Fruit fly (Drosophila melanogaster): ENCODE results near the gene Mur89F.
A peak's percentile ranks its signal among the peaks of the same experiment; 100 is the strongest.

Mur89F gene

DNA sequence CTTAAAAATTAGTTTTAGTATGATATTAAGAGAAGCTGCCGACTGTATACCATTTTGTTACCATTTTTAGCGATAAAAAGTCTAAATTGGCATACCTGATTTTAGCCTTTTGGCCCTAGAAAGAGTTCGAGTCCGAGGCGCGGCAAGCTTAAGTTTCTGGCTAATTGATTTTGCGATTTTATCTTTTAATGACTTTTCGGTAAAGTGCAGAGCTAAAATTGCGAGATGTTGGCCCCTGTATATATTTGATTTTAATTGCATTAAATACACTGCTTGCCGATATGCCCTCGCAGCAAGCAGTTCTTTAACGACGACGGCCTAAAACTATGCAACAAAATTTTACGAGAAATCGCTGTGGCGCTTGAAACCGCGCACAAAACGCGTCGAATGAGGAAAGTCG lies 29.6 kb upstream of the Mur89F start (continued):
- TF ChIP-seq CG6813 (GFP tag; optimal IDR thresholded peaks at IDR 0.05) (no peak), CG14710 (tag; optimal IDR thresholded peaks at IDR 0.05) (no peak), B-H1 (GFP tag; IDR thresholded peaks at IDR 0.05) (no peak), lab (GFP tag; optimal IDR thresholded peaks at IDR 0.05) (no peak), pum (GFP tag; optimal IDR thresholded peaks at IDR 0.05) (no peak), Bgb (GFP tag; IDR thresholded peaks at IDR 0.05; ENCODE audit: partially characterized antibody) (peak; percentile 28; the same call in 1 of the 2 replicates), Dip2 (GFP tag; IDR thresholded peaks at IDR 0.05) (no peak), CG10654 (GFP tag; optimal IDR thresholded peaks at IDR 0.05) (peak; percentile 32), sqz (GFP tag; optimal IDR thresholded peaks at IDR 0.05) (no peak), H15 (GFP tag; IDR thresholded peaks at IDR 0.05) (peak; percentile 20; the same call in 1 of the 3 replicates), mirr (GFP tag; optimal IDR thresholded peaks at IDR 0.05) (no peak), Lhr (GFP tag; optimal IDR thresholded peaks at IDR 0.05) (no peak), CG17912 (GFP tag; optimal IDR thresholded peaks at IDR 0.05) (no peak), fd64A (GFP tag; optimal IDR thresholded peaks at IDR 0.05) (no peak), ab (GFP tag; optimal IDR thresholded peaks at IDR 0.05) (no peak), kni (GFP tag; optimal IDR thresholded peaks at IDR 0.05) (no peak), Asciz (GFP tag; optimal IDR thresholded peaks at IDR 0.05) (no peak), sens-2 (GFP tag; IDR thresholded peaks at IDR 0.05) (no peak), fru (optimal IDR thresholded peaks at IDR 0.05) (no peak), CG4328 (GFP tag; optimal IDR thresholded peaks at IDR 0.05) (no peak), CG4404 (GFP tag; IDR thresholded peaks at IDR 0.05) (no peak), CG15696 (tag; optimal IDR thresholded peaks at IDR 0.05) (no peak), CG10209 (GFP tag; optimal IDR thresholded peaks at IDR 0.05) (peak; percentile 32), Oli (tag; optimal IDR thresholded peaks at IDR 0.05) (peak; percentile 36), pho (GFP tag; optimal IDR thresholded peaks at IDR 0.05) (no peak), yki (optimal IDR thresholded peaks at IDR 0.05) (no peak), da (GFP tag; optimal IDR thresholded peaks at IDR 0.05) (no peak), eve (GFP tag; optimal IDR thresholded peaks at IDR 0.05) (no peak), C15 (GFP tag; IDR thresholded peaks at IDR 0.05) (no peak), dan (GFP tag; IDR thresholded peaks at IDR 0.05) (no peak), CG8388 (GFP tag; optimal IDR thresholded peaks at IDR 0.05) (peak; percentile 15), CTCF (GFP tag; optimal IDR thresholded peaks at IDR 0.05) (peak; percentile 46), Side (GFP tag; optimal IDR thresholded peaks at IDR 0.05) (no peak), CG13296 (GFP tag; optimal IDR thresholded peaks at IDR 0.05) (no peak), hth (optimal IDR thresholded peaks at IDR 0.05) (no peak), tin (GFP tag; optimal IDR thresholded peaks at IDR 0.05) (peak; percentile 45), ftz-f1 (GFP tag; optimal IDR thresholded peaks at IDR 0.05) (no peak), zf30C (GFP tag; optimal IDR thresholded peaks at IDR 0.05) (no peak), CG6689 (GFP tag; IDR thresholded peaks at IDR 0.05) (peak; percentile 51), dpn (GFP tag; optimal IDR thresholded peaks at IDR 0.05) (peak in 1 of 2 experiments; percentile 44), CG17328 (GFP tag; IDR thresholded peaks at IDR 0.05) (peak; percentile 8; the same call in 1 of the 2 replicates), HmgD (GFP tag; optimal IDR thresholded peaks at IDR 0.05) (no peak), CG12744 (GFP tag; optimal IDR thresholded peaks at IDR 0.05) (no peak), Ssrp (tag; optimal IDR thresholded peaks at IDR 0.05) (peak; percentile 48), jumu (GFP tag; optimal IDR thresholded peaks at IDR 0.05) (no peak), Vsx1 (GFP tag; optimal IDR thresholded peaks at IDR 0.05) (no peak), CG11247 (GFP tag; IDR thresholded peaks at IDR 0.05) (no peak), Myb (GFP tag; optimal IDR thresholded peaks at IDR 0.05) (peak; percentile 3), Nf-YC (tag; optimal IDR thresholded peaks at IDR 0.05) (no peak), crp (GFP tag; optimal IDR thresholded peaks at IDR 0.05) (no peak), org-1 (GFP tag; optimal IDR thresholded peaks at IDR 0.05) (no peak), row (GFP tag; IDR thresholded peaks at IDR 0.05) (peak; percentile 59), CG3726 (GFP tag; IDR thresholded peaks at IDR 0.05) (no peak), CkIIα-i1 (GFP tag; IDR thresholded peaks at IDR 0.05) (no peak)
